Worm (Caenorhabditis elegans) whole organism, mixed stage, embryonic: ENCODE data around the gene rib-1.

Experiments used
- M03D4.4 ChIP-seq: sonication (generic microtip); optimal IDR thresholded peaks from 2 replicates; lab custom pipeline; 2017; ENCODE audit warnings: mild to moderate bottlenecking, missing genetic modification characterization, missing compliant biosample characterization
- blmp-1 ChIP-seq: fragments of 150-350 bp; optimal IDR thresholded peaks from 2 replicates; lab custom pipeline; 2014; ENCODE audit warnings: missing biosample characterization, missing genetic modification characterization
- ceh-83 ChIP-seq: fragments of 200-800 bp; sonication (Bioruptor generic); optimal IDR thresholded peaks from 2 replicates; lab custom pipeline; 2018; ENCODE audit warnings: mild to moderate bottlenecking, missing genetic modification characterization, missing compliant biosample characterization
- cnd-1 ChIP-seq: fragments of 200-800 bp; sonication (Bioruptor generic); optimal IDR thresholded peaks from 2 replicates; lab custom pipeline; 2018; ENCODE audit warnings: mild to moderate bottlenecking, missing genetic modification characterization, missing compliant biosample characterization
- elt-3 ChIP-seq: fragments of 150-350 bp; optimal IDR thresholded peaks from 2 replicates; lab custom pipeline; 2014; ENCODE audit warnings: missing biosample characterization, missing genetic modification characterization
- ham-2 ChIP-seq: fragments of 200-800 bp; sonication (Bioruptor generic); optimal IDR thresholded peaks from 2 replicates; lab custom pipeline; 2018; ENCODE audit warnings: mild to moderate bottlenecking, missing genetic modification characterization, missing compliant biosample characterization
- lsy-2 ChIP-seq: fragments of 150-350 bp; optimal IDR thresholded peaks from 2 replicates; lab custom pipeline; 2014; ENCODE audit warnings: missing biosample characterization, missing genetic modification characterization
- mep-1 ChIP-seq: fragments of 150-350 bp; optimal IDR thresholded peaks from 2 replicates; lab custom pipeline; 2017; ENCODE audit warnings: missing biosample characterization, missing genetic modification reagents, missing genetic modification characterization, inconsistent platforms
- nhr-76 ChIP-seq: sonication (generic microtip); optimal IDR thresholded peaks from 2 replicates; lab custom pipeline; 2017; ENCODE audit warnings: missing biosample characterization, missing genetic modification characterization
- pha-4 ChIP-seq: fragments of 150-350 bp; optimal IDR thresholded peaks from 2 replicates; lab custom pipeline; 2018; ENCODE audit warnings: missing biosample characterization, missing genetic modification reagents, missing genetic modification characterization
- snpc-4 ChIP-seq: fragments of 150-350 bp; optimal IDR thresholded peaks from 2 replicates; lab custom pipeline; 2014; ENCODE audit warnings: missing biosample characterization, missing genetic modification characterization
- unc-62 ChIP-seq: fragments of 150-350 bp; optimal IDR thresholded peaks from 2 replicates; lab custom pipeline; 2014; ENCODE audit warnings: missing biosample characterization, missing genetic modification reagents, missing genetic modification characterization
- ztf-11 ChIP-seq: fragments of 150-350 bp; optimal IDR thresholded peaks from 2 replicates; lab custom pipeline; 2014; ENCODE audit warnings: missing biosample characterization, missing genetic modification characterization

- no peak for TF ChIP-seq unc-62
- TF ChIP-seq nhr-76: no peak
- TF ChIP-seq elt-3 (tag; lab: Kevin White, UChicago): no peak
- TF ChIP-seq lsy-2: no peak
- no peak for TF ChIP-seq ztf-11 (tag; lab: Kevin White, UChicago)
- no peak for TF ChIP-seq pha-4 (tag; lab: Kevin White, UChicago)
- no peak for TF ChIP-seq ham-2
- TF ChIP-seq ceh-83 (GFP tag; lab: Kevin White, UChicago): no peak
- no peak for TF ChIP-seq snpc-4 (tag; lab: Kevin White, UChicago)
- no peak for TF ChIP-seq M03D4.4 (tag; lab: Kevin White, UChicago)
- no peak for TF ChIP-seq cnd-1 (tag; lab: Kevin White, UChicago)
- TF ChIP-seq mep-1 (tag; lab: Kevin White, UChicago): no peak
- TF ChIP-seq blmp-1 (tag; lab: Kevin White, UChicago): no peak
Measured at ce11 chrIV:11582450-11583166, 4.0 kb downstream of the rib-1 start.
